Worm (Caenorhabditis elegans) whole organism, L3 larva: ENCODE measurements around the gene Y61B8A.6.

Experiments
- ama-1 ChIP-seq: fragments of 150-350 bp; optimal IDR thresholded peaks from 2 replicates; lab custom pipeline; 2018
- ceh-28 ChIP-seq: fragments of 150-350 bp; optimal IDR thresholded peaks from 2 replicates; lab custom pipeline; 2014; ENCODE audit warnings: missing biosample characterization, missing genetic modification reagents, missing genetic modification characterization
- egl-5 ChIP-seq: fragments of 150-350 bp; optimal IDR thresholded peaks from 2 replicates; lab custom pipeline; 2017; ENCODE audit warnings: missing biosample characterization, missing genetic modification reagents, missing genetic modification characterization, inconsistent platforms
- lin-15B ChIP-seq: fragments of 150-350 bp; optimal IDR thresholded peaks from 2 replicates; lab custom pipeline; 2014; ENCODE audit warnings: missing biosample characterization, missing genetic modification characterization
- nhr-11 ChIP-seq: fragments of 150-350 bp; optimal IDR thresholded peaks from 2 replicates; lab custom pipeline; 2014; ENCODE audit warnings: missing biosample characterization, missing genetic modification characterization
- pha-4 ChIP-seq: fragments of 150-350 bp; optimal IDR thresholded peaks from 2 replicates; lab custom pipeline; 2014; ENCODE audit warnings: missing biosample characterization, missing genetic modification reagents, missing genetic modification characterization
- skn-1 ChIP-seq: fragments of 150-350 bp; optimal IDR thresholded peaks from 2 replicates; lab custom pipeline; 2014; ENCODE audit warnings: missing biosample characterization, missing genetic modification characterization
- unc-39 ChIP-seq: sonication (generic microtip); optimal IDR thresholded peaks from 4 replicates; lab custom pipeline; 2017; ENCODE audit warnings: missing biosample characterization, missing genetic modification characterization
- unc-62 ChIP-seq: fragments of 150-350 bp; sonication (generic microtip); optimal IDR thresholded peaks from 4 replicates; lab custom pipeline; 2014; ENCODE audit warnings: missing biosample characterization, missing genetic modification reagents, missing genetic modification characterization

DNA sequence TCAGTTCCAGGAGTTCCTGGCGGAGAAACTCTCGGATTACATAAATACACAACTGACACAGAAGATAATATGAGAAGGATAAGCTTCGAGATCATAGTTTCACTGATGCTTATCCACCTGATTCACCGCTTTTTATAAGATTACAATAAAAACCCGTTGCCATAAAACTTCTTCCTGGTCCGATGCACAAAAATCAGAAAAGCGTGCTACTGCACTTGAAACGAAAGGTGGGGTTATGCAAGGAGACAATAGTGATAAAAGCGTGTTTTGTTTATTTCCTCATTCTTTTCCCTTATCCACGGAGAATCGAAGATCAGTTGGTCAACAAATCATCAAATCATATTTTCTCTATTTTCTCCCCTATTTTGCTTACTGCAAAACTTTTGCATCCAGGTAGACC is 9.2 kb upstream of the Y61B8A.6 start, which contains the start of gene Y68A4B.3:
- no peak for TF ChIP-seq ama-1
- no peak for TF ChIP-seq lin-15B (tag; lab: Kevin White, UChicago)
- no peak for TF ChIP-seq unc-62 (GFP tag; lab: Kevin White, UChicago)
- TF ChIP-seq nhr-11 (tag; lab: Kevin White, UChicago) = no peak
- TF ChIP-seq unc-39 (tag; lab: Kevin White, UChicago) = no peak
- no peak for TF ChIP-seq pha-4
- no peak for TF ChIP-seq egl-5 (tag; lab: Kevin White, UChicago)
- no peak for TF ChIP-seq ceh-28 (tag; lab: Kevin White, UChicago)
- no peak for TF ChIP-seq skn-1
